Worm (Caenorhabditis elegans) whole organism, L4/young adult: ENCODE measurements around the gene lgl-1.

Experiments used
- W03F9.2 ChIP-seq: fragments of 150-350 bp; optimal IDR thresholded peaks from 2 replicates; lab custom pipeline; 2014; ENCODE audit warnings: missing biosample characterization, missing genetic modification characterization
- dao-5 ChIP-seq: sonication (generic microtip); optimal IDR thresholded peaks from 2 replicates; lab custom pipeline; 2016; ENCODE audit warnings: missing genotype, missing genetic modification characterization, moderate library complexity, missing compliant biosample characterization
- him-1 ChIP-seq: sonication (generic microtip); optimal IDR thresholded peaks from 2 replicates; lab custom pipeline; 2016; ENCODE audit warnings: missing genotype, missing genetic modification reagents, missing genetic modification characterization, missing compliant biosample characterization

- no peak for TF ChIP-seq dao-5 (tag; lab: Kevin White, UChicago)
- TF ChIP-seq W03F9.2 (tag; lab: Kevin White, UChicago), result no peak
- TF ChIP-seq him-1 (tag; lab: Kevin White, UChicago), result no peak
Measured at ce11 chrX:865214-865613, 5.7 kb downstream of the lgl-1 start.
